Worm (Caenorhabditis elegans) whole organism, L2 larva: ENCODE results near the gene evl-18.

Source experiments
- alr-1 ChIP-seq: fragments of 150-350 bp; optimal IDR thresholded peaks from 2 replicates; lab custom pipeline; 2014; ENCODE audit warnings: missing biosample characterization, missing genetic modification characterization
- dmd-4 ChIP-seq: sonication (generic microtip); optimal IDR thresholded peaks from 2 replicates; lab custom pipeline; 2017; ENCODE audit warnings: missing biosample characterization, missing genetic modification characterization
- egl-27 ChIP-seq: sonication (generic microtip); optimal IDR thresholded peaks from 3 replicates; lab custom pipeline; 2017; ENCODE audit warnings: missing biosample characterization, missing genetic modification reagents, missing genetic modification characterization
- lsy-2 ChIP-seq, 2 experiments: fragments of 150-350 bp in 1 of 2; sonication (generic microtip) in 1 of 2; optimal IDR thresholded peaks; 2 replicates each; lab custom pipeline; 2014 to 2017; ENCODE audit warnings: missing biosample characterization in 2 of 2, missing genetic modification characterization in 2 of 2
- mab-5 ChIP-seq: fragments of 150-350 bp; optimal IDR thresholded peaks from 2 replicates; lab custom pipeline; 2014; ENCODE audit warnings: missing biosample characterization, missing genetic modification characterization
- nhr-12 ChIP-seq: fragments of 150-350 bp; optimal IDR thresholded peaks from 2 replicates; lab custom pipeline; 2014; ENCODE audit warnings: missing biosample characterization, missing genetic modification characterization
- nhr-25 ChIP-seq: fragments of 150-350 bp; sonication (generic microtip); optimal IDR thresholded peaks from 3 replicates; lab custom pipeline; 2014; ENCODE audit warnings: missing biosample characterization, missing genetic modification characterization
- nhr-77 ChIP-seq: fragments of 150-350 bp; optimal IDR thresholded peaks from 2 replicates; lab custom pipeline; 2014; ENCODE audit warnings: missing biosample characterization, missing genetic modification characterization
- unc-39 ChIP-seq: fragments of 150-350 bp; optimal IDR thresholded peaks from 2 replicates; lab custom pipeline; 2014; ENCODE audit warnings: missing biosample characterization, missing genetic modification characterization
- ztf-4 ChIP-seq: fragments of 150-350 bp; optimal IDR thresholded peaks from 2 replicates; lab custom pipeline; 2014; ENCODE audit warnings: missing biosample characterization, missing genetic modification characterization

DNA sequence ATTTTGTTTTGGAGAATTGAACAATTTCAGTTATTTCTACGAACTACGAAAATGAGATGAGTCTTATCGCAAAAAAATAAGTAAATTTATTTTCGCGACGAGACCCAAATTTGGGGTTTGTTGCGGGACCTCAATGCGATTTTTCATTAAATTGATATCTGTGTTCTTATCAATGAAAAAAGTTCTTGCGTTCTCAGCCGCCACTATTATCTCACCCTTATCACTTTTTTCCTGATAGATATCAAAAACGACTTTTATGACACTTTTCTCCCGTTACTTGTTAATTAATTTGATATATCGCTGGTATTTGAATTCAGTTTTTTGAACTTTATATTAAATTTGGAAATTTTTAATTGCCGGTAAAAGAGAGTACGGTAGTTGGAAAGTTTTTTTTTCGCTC, 8.5 kb upstream of the evl-18 start:
- TF ChIP-seq egl-27 (no peak), ztf-4 (tag; lab: Kevin White, UChicago) (no peak), dmd-4 (tag; lab: Kevin White, UChicago) (no peak), nhr-12 (tag; lab: Kevin White, UChicago) (no peak), unc-39 (tag; lab: Kevin White, UChicago) (no peak), lsy-2 (tag; optimal IDR thresholded peaks at IDR 0.05; lab: Kevin White, UChicago) (no peak), alr-1 (tag; lab: Kevin White, UChicago) (no peak), nhr-25 (tag; lab: Kevin White, UChicago) (no peak), nhr-77 (tag; lab: Kevin White, UChicago) (no peak), mab-5 (tag; lab: Kevin White, UChicago) (no peak)
